Worm (Caenorhabditis elegans): ENCODE measurements around the gene C27C12.4.

DNA sequence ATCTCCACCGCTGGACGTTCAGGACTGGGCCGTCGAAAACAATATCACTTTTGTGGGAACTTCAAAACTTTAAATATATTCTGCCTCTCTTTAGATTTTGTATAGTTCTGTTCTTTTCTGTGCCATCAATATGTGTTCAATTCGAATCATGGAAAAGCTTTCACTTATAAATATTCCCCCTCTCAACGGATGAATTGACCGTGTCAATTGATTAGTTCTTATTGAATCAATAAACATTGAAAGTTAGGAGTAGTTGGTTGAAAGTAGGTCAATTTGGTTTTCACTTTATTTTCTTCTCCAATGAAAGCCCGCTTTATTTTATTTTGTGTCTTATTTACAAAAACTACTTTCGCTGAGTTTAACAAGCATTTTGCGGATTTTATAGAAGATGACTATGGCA, 44.3 kb downstream of the C27C12.4 start, which contains the start of gene lips-8:
- no peak for TF ChIP-seq cog-1 (tag; optimal IDR thresholded peaks at IDR 0.05)
- no peak for TF ChIP-seq med-1 (GFP tag; optimal IDR thresholded peaks at IDR 0.05; ENCODE audit: insufficient read depth)
- no peak for TF ChIP-seq flt-1 (GFP tag; IDR thresholded peaks at IDR 0.05)
- no peak for TF ChIP-seq ref-1 (GFP tag; conservative IDR thresholded peaks at IDR 0.05)
- TF ChIP-seq ztf-23 (GFP tag; IDR thresholded peaks at IDR 0.05): no peak
- TF ChIP-seq T22C8.4 (GFP tag; IDR thresholded peaks at IDR 0.05): no peak
- TF ChIP-seq ztf-29 (GFP tag; IDR thresholded peaks at IDR 0.05): no peak
- TF ChIP-seq tab-1 (GFP tag; IDR thresholded peaks at IDR 0.05): no peak

All from whole organism, midembryonic.